Fruit fly (Drosophila melanogaster): ENCODE results near the gene CG13784.

CG13784 gene

dm6 chr2L:7204172-7204482, 15.7 kb downstream of the CG13784 start, which contains the start of gene CG4502 (continued):
- TF ChIP-seq HmgZ (tag; optimal IDR thresholded peaks at IDR 0.05) (peak; percentile 87), inv (GFP tag; IDR thresholded peaks at IDR 0.05; ENCODE audit: partially characterized antibody) (peak; percentile 99), unc-4 (GFP tag; IDR thresholded peaks at IDR 0.05; ENCODE audit: partially characterized antibody) (peak; percentile 99), CG11695 (GFP tag; IDR thresholded peaks at IDR 0.05) (no peak), Doc3 (GFP tag; IDR thresholded peaks at IDR 0.05; ENCODE audit: partially characterized antibody) (peak; percentile 99), kay (GFP tag; optimal IDR thresholded peaks at IDR 0.05) (no peak), CG8388 (GFP tag; optimal IDR thresholded peaks at IDR 0.05) (no peak), CG4617 (GFP tag; optimal IDR thresholded peaks at IDR 0.05; ENCODE audit: borderline replicate concordance) (no peak), CG6689 (GFP tag; IDR thresholded peaks at IDR 0.05) (no peak), CG10274 (GFP tag; optimal IDR thresholded peaks at IDR 0.05) (no peak), MESR4 (GFP tag; optimal IDR thresholded peaks at IDR 0.05) (peak; percentile 18), CG13624 (GFP tag; optimal IDR thresholded peaks at IDR 0.05) (peak; percentile 75), bab2 (GFP tag; optimal IDR thresholded peaks at IDR 0.05) (peak; percentile 12), Xbp1 (GFP tag; optimal IDR thresholded peaks at IDR 0.05) (peak; percentile 40), slp2 (GFP tag; optimal IDR thresholded peaks at IDR 0.05) (peak; percentile 27), insv (GFP tag; optimal IDR thresholded peaks at IDR 0.05) (peak in 1 of 2 experiments; percentile 6), Rfx (GFP tag; IDR thresholded peaks at IDR 0.05) (peak; percentile 76), ab (GFP tag; optimal IDR thresholded peaks at IDR 0.05) (no peak), CG10267 (tag; optimal IDR thresholded peaks at IDR 0.05) (peak; percentile 64), zfh1 (GFP tag; IDR thresholded peaks at IDR 0.05) (0 out of 3 replicates have a peak, but pooled peaks have one; percentile 33), mirr (GFP tag; optimal IDR thresholded peaks at IDR 0.05) (no peak), esg (GFP tag; conservative IDR thresholded peaks at IDR 0.05) (no peak), hb (GFP tag; IDR thresholded peaks at IDR 0.05; ENCODE audit: partially characterized antibody) (peak; percentile 99), Jarid2 (GFP tag; optimal IDR thresholded peaks at IDR 0.05) (no peak), ken (GFP tag; IDR thresholded peaks at IDR 0.05) (no peak), CG3847 (GFP tag; IDR thresholded peaks at IDR 0.05) (peak; percentile 60), CG1024 (GFP tag; IDR thresholded peaks at IDR 0.05) (no peak), Dref (GFP tag; IDR thresholded peaks at IDR 0.05) (peak; percentile 100), Hsf (GFP tag; optimal IDR thresholded peaks at IDR 0.05) (peak; percentile 21), CG34376 (GFP tag; optimal IDR thresholded peaks at IDR 0.05) (peak; percentile 69), Drgx (GFP tag; IDR thresholded peaks at IDR 0.05) (no peak), D (optimal IDR thresholded peaks at IDR 0.05) (no peak), D (GFP tag; optimal IDR thresholded peaks at IDR 0.05) (no peak), CG4282 (GFP tag; optimal IDR thresholded peaks at IDR 0.05) (no peak), Med (GFP tag) (peak; percentile 91), CG12391 (tag; optimal IDR thresholded peaks at IDR 0.05) (peak; percentile 15), CkIIα-i1 (GFP tag; IDR thresholded peaks at IDR 0.05) (no peak), CG2712 (tag; optimal IDR thresholded peaks at IDR 0.05) (peak; percentile 38), luna (GFP tag; optimal IDR thresholded peaks at IDR 0.05) (no peak), Trl (optimal IDR thresholded peaks at IDR 0.05) (no peak), Trl (GFP tag; optimal IDR thresholded peaks at IDR 0.05) (peak; percentile 36), CG8924 (tag; optimal IDR thresholded peaks at IDR 0.05) (peak; percentile 31), kah (GFP tag; optimal IDR thresholded peaks at IDR 0.05) (no peak), run (tag; optimal IDR thresholded peaks at IDR 0.05) (no peak), Fer3 (tag; optimal IDR thresholded peaks at IDR 0.05) (no peak), lilli (GFP tag; optimal IDR thresholded peaks at IDR 0.05) (peak; percentile 52), CG8089 (GFP tag; optimal IDR thresholded peaks at IDR 0.05) (no peak), CG18764 (GFP tag; optimal IDR thresholded peaks at IDR 0.05) (no peak), Hand (GFP tag; optimal IDR thresholded peaks at IDR 0.05) (no peak), sna (GFP tag; IDR thresholded peaks at IDR 0.05; ENCODE audit: partially characterized antibody) (peak; percentile 100), sc (optimal IDR thresholded peaks at IDR 0.05) (no peak), sc (GFP tag; optimal IDR thresholded peaks at IDR 0.05) (no peak), stc (GFP tag; IDR thresholded peaks at IDR 0.05) (no peak)

Data from whole organism, embryonic.